Worm (Caenorhabditis elegans) whole organism, mixed stage, embryonic: Measurements from ENCODE around the gene ccdc-55.
A peak's percentile ranks its signal among the peaks of the same experiment; 100 is the strongest.

Experiments
- M03D4.4 ChIP-seq: sonication (generic microtip); optimal IDR thresholded peaks from 2 replicates; lab custom pipeline; 2017; ENCODE audit warnings: mild to moderate bottlenecking, missing genetic modification characterization, missing compliant biosample characterization
- bed-3 ChIP-seq: fragments of 200-800 bp; sonication (Bioruptor generic); optimal IDR thresholded peaks from 3 replicates; lab custom pipeline; 2018; ENCODE audit warnings: mild to moderate bottlenecking, missing genetic modification characterization, moderate library complexity, missing compliant biosample characterization
- blmp-1 ChIP-seq: fragments of 150-350 bp; optimal IDR thresholded peaks from 2 replicates; lab custom pipeline; 2014; ENCODE audit warnings: missing biosample characterization, missing genetic modification characterization
- ceh-39 ChIP-seq: fragments of 150-350 bp; optimal IDR thresholded peaks from 2 replicates; lab custom pipeline; 2014; ENCODE audit warnings: missing biosample characterization, missing genetic modification characterization
- ceh-43 ChIP-seq: fragments of 200-800 bp; sonication (Bioruptor generic); optimal IDR thresholded peaks from 2 replicates; lab custom pipeline; 2018; ENCODE audit warnings: mild to moderate bottlenecking, missing genetic modification characterization, moderate library complexity, missing compliant biosample characterization
- cnd-1 ChIP-seq: fragments of 200-800 bp; sonication (Bioruptor generic); optimal IDR thresholded peaks from 2 replicates; lab custom pipeline; 2018; ENCODE audit warnings: mild to moderate bottlenecking, missing genetic modification characterization, missing compliant biosample characterization
- drap-1 ChIP-seq: fragments of 200-800 bp; sonication (Bioruptor generic); optimal IDR thresholded peaks from 3 replicates; lab custom pipeline; 2018; ENCODE audit warnings: mild to moderate bottlenecking, missing genetic modification characterization, missing compliant biosample characterization
- elt-1 ChIP-seq: sonication (generic microtip); optimal IDR thresholded peaks from 2 replicates; lab custom pipeline; 2017; ENCODE audit warnings: missing genetic modification characterization, mild to moderate bottlenecking, missing compliant biosample characterization, antibody characterized with exemption, moderate library complexity, borderline replicate concordance; ENCODE audit not compliant: insufficient read depth
- elt-3 ChIP-seq: fragments of 150-350 bp; optimal IDR thresholded peaks from 2 replicates; lab custom pipeline; 2014; ENCODE audit warnings: missing biosample characterization, missing genetic modification characterization
- flh-1 ChIP-seq: fragments of 200-800 bp; sonication (Bioruptor generic); optimal IDR thresholded peaks from 2 replicates; lab custom pipeline; 2018; ENCODE audit warnings: mild to moderate bottlenecking, missing genetic modification characterization, moderate library complexity, missing compliant biosample characterization
- ham-2 ChIP-seq: fragments of 200-800 bp; sonication (Bioruptor generic); optimal IDR thresholded peaks from 2 replicates; lab custom pipeline; 2018; ENCODE audit warnings: mild to moderate bottlenecking, missing genetic modification characterization, missing compliant biosample characterization
- hlh-1 ChIP-seq: fragments of 150-350 bp; optimal IDR thresholded peaks from 2 replicates; lab custom pipeline; 2014; ENCODE audit warnings: missing biosample characterization, missing genetic modification reagents, missing genetic modification characterization
- lin-13 ChIP-seq: fragments of 150-350 bp; optimal IDR thresholded peaks from 2 replicates; lab custom pipeline; 2014; ENCODE audit warnings: missing biosample characterization, missing genetic modification characterization
- lin-32 ChIP-seq: fragments of 200-800 bp; sonication (Bioruptor generic); optimal IDR thresholded peaks from 2 replicates; lab custom pipeline; 2018; ENCODE audit warnings: mild to moderate bottlenecking, missing genetic modification characterization, missing compliant biosample characterization
- lsy-2 ChIP-seq: fragments of 150-350 bp; optimal IDR thresholded peaks from 2 replicates; lab custom pipeline; 2014; ENCODE audit warnings: missing biosample characterization, missing genetic modification characterization
- mab-5 ChIP-seq: fragments of 150-350 bp; optimal IDR thresholded peaks from 2 replicates; lab custom pipeline; 2014; ENCODE audit warnings: missing biosample characterization, missing genetic modification characterization
- mep-1 ChIP-seq: fragments of 150-350 bp; optimal IDR thresholded peaks from 2 replicates; lab custom pipeline; 2017; ENCODE audit warnings: missing biosample characterization, missing genetic modification reagents, missing genetic modification characterization, inconsistent platforms
- nhr-12 ChIP-seq: fragments of 150-350 bp; optimal IDR thresholded peaks from 2 replicates; lab custom pipeline; 2014; ENCODE audit warnings: missing biosample characterization, missing genetic modification characterization
- nhr-2 ChIP-seq: fragments of 150-350 bp; optimal IDR thresholded peaks from 2 replicates; lab custom pipeline; 2014; ENCODE audit warnings: missing biosample characterization, missing genetic modification characterization
- nhr-28 ChIP-seq: fragments of 150-350 bp; optimal IDR thresholded peaks from 2 replicates; lab custom pipeline; 2014; ENCODE audit warnings: missing biosample characterization, missing genetic modification characterization
- nhr-76 ChIP-seq: sonication (generic microtip); optimal IDR thresholded peaks from 2 replicates; lab custom pipeline; 2017; ENCODE audit warnings: missing biosample characterization, missing genetic modification characterization
- pha-4 ChIP-seq: fragments of 150-350 bp; optimal IDR thresholded peaks from 2 replicates; lab custom pipeline; 2018; ENCODE audit warnings: missing biosample characterization, missing genetic modification reagents, missing genetic modification characterization
- sem-2 ChIP-seq: fragments of 200-800 bp; sonication (Bioruptor generic); optimal IDR thresholded peaks from 2 replicates; lab custom pipeline; 2018; ENCODE audit warnings: mild to moderate bottlenecking, missing genetic modification characterization, missing compliant biosample characterization
- snpc-4 ChIP-seq: fragments of 150-350 bp; optimal IDR thresholded peaks from 2 replicates; lab custom pipeline; 2014; ENCODE audit warnings: missing biosample characterization, missing genetic modification characterization
- sptf-1 ChIP-seq: sonication (generic microtip); optimal IDR thresholded peaks from 2 replicates; lab custom pipeline; 2017; ENCODE audit warnings: mild to moderate bottlenecking, missing genetic modification characterization, moderate library complexity, missing compliant biosample characterization
- tbx-8 ChIP-seq: fragments of 200-800 bp; sonication (Bioruptor generic); optimal IDR thresholded peaks from 2 replicates; lab custom pipeline; 2018; ENCODE audit warnings: mild to moderate bottlenecking, missing genetic modification characterization, moderate library complexity, missing compliant biosample characterization
- unc-39 ChIP-seq: fragments of 150-350 bp; optimal IDR thresholded peaks from 2 replicates; lab custom pipeline; 2014; ENCODE audit warnings: missing biosample characterization, missing genetic modification characterization
- unc-62 ChIP-seq: fragments of 150-350 bp; optimal IDR thresholded peaks from 2 replicates; lab custom pipeline; 2014; ENCODE audit warnings: missing biosample characterization, missing genetic modification reagents, missing genetic modification characterization
- zip-8 ChIP-seq: fragments of 150-350 bp; optimal IDR thresholded peaks from 2 replicates; lab custom pipeline; 2014; ENCODE audit warnings: missing biosample characterization, missing genetic modification characterization

The ccdc-55 gene

DNA sequence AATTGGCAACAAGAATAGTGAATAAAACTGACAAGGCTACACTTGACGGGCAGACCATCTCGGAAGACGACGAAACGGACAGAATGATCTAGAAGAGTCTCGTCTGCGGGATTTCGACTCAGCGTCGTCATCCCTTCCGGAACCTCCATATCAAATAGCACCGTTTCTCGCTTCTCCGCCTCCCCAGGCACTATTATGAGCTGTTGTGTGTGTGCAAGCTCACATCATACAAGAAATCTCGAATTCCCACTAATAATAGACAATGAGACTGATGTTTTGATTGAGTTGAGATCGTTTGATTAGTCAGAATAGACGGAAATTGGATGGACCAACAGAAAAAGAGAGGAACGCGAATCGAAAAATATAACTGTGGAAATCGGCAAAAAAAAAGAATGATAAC is 21.7 kb upstream of the ccdc-55 start, which contains the start of gene spp-28:
Gene spp-28 (minus strand): TSS at position 101 of the 400 bp plus-strand sequence.
- no peak for TF ChIP-seq ham-2
- no peak for TF ChIP-seq mab-5
- TF ChIP-seq ceh-43 (GFP tag; lab: Kevin White, UChicago) = no peak
- TF ChIP-seq nhr-2 (tag; lab: Kevin White, UChicago) = no peak
- TF ChIP-seq flh-1 (GFP tag; lab: Kevin White, UChicago) = no peak
- no peak for TF ChIP-seq unc-39 (tag; lab: Kevin White, UChicago)
- no peak for TF ChIP-seq nhr-28 (tag; lab: Kevin White, UChicago)
- TF ChIP-seq lin-13 (tag; lab: Kevin White, UChicago) = no peak
- no peak for TF ChIP-seq pha-4 (tag; lab: Kevin White, UChicago)
- no peak for TF ChIP-seq tbx-8 (GFP tag; lab: Kevin White, UChicago)
- no peak for TF ChIP-seq sptf-1 (tag; lab: Kevin White, UChicago)
- no peak for TF ChIP-seq ceh-39

DNA sequence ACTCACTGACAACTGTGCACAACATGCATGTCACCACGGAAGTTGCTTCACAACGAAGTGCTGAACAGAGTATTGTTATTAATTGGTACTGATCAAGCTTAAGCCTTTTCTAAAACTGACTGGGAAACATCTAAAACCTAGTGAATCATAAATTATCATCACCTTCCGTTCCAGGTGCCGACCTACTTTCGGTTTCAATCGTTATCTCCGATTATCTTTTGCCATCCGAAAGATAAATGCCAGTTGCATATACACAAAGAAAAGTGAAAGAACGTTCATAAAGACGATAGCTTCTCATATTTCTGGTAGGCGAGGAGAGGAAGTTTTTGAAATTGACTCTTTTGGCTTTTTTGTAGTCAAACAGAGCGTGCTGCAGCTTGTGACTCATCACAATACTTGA is 21.0 kb upstream of the ccdc-55 start:
- TF ChIP-seq elt-3 (tag; lab: Kevin White, UChicago) (peak; percentile 88), sem-2 (GFP tag; lab: Kevin White, UChicago) (no peak), elt-1 (peak; percentile 74), unc-39 (tag; lab: Kevin White, UChicago) (no peak), ham-2 (peak; percentile 15), unc-62 (GFP tag; lab: Kevin White, UChicago) (peak; percentile 0), blmp-1 (tag; lab: Kevin White, UChicago) (peak; percentile 92)

- peak; percentile 81 for TF ChIP-seq blmp-1 (tag; lab: Kevin White, UChicago)
- peak; percentile 77 for TF ChIP-seq elt-3 (tag; lab: Kevin White, UChicago)
- TF ChIP-seq zip-8 = peak; percentile 84
- no peak for TF ChIP-seq lin-13 (tag; lab: Kevin White, UChicago)
- no peak for TF ChIP-seq drap-1 (GFP tag; lab: Kevin White, UChicago)
- no peak for TF ChIP-seq ceh-43 (GFP tag; lab: Kevin White, UChicago)
- peak; percentile 20 for TF ChIP-seq unc-62 (GFP tag; lab: Kevin White, UChicago)
These were observed 19.3 kb upstream of the ccdc-55 start, which contains the start of gene R74.2 for ce11 chrIII:4187845-4188244. Gene R74.2, plus strand, starts transcription at chrIII:4188160.

ce11 chrIII:4186751-4187309 is 18.3 kb upstream of the ccdc-55 start, which contains the start of gene lars-1:
Gene lars-1, minus strand, starts transcription at chrIII:4186801.
- TF ChIP-seq ceh-39 (no peak), snpc-4 (tag; lab: Kevin White, UChicago) (no peak), hlh-1 (tag; lab: Kevin White, UChicago) (no peak), cnd-1 (no peak), M03D4.4 (tag; lab: Kevin White, UChicago) (no peak), pha-4 (tag; lab: Kevin White, UChicago) (no peak), elt-1 (no peak), bed-3 (GFP tag; lab: Kevin White, UChicago) (no peak), lsy-2 (tag; lab: Kevin White, UChicago) (no peak), mab-5 (no peak)

ce11 chrIII:4181338-4181737 is 12.8 kb upstream of the ccdc-55 start, which contains the start of gene C16C10.1:
Gene C16C10.1, minus strand, starts transcription at chrIII:4181438.
- TF ChIP-seq nhr-12 (tag; lab: Kevin White, UChicago) (no peak), ceh-39 (no peak), zip-8 (no peak), snpc-4 (tag; lab: Kevin White, UChicago) (no peak), elt-1 (no peak), ceh-43 (GFP tag; lab: Kevin White, UChicago) (no peak), cnd-1 (no peak), lin-32 (no peak), pha-4 (tag; lab: Kevin White, UChicago) (no peak)

DNA sequence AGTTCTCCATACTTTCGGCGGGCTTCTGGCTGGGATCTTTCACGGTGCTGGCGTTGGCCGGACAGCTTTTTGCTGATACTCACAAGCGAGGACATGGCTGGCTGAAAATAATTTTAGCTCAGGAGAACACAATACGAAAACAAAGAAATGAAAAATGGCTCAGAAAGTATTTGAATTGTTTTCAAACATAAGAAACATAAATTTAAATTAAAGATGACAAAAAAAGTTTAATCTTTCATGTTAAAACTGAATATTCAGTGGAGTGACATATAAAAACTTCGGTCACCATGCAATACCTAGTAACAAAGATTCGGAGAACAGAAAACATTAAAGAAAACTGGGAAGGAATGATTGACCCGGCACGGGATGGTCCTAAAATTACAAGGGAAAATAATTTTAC is 10.0 kb upstream of the ccdc-55 start, which contains the start of gene C16C10.2:
Gene C16C10.2 (minus strand): TSS at position 101 of the 400 bp plus-strand sequence.
- TF ChIP-seq unc-62 (GFP tag; lab: Kevin White, UChicago) (no peak), mep-1 (tag; lab: Kevin White, UChicago) (no peak), nhr-76 (tag; lab: Kevin White, UChicago) (no peak), M03D4.4 (tag; lab: Kevin White, UChicago) (no peak), sem-2 (GFP tag; lab: Kevin White, UChicago) (no peak), sptf-1 (tag; lab: Kevin White, UChicago) (no peak), elt-1 (no peak), zip-8 (no peak), mab-5 (no peak), ceh-39 (no peak)
